Worm (Caenorhabditis elegans) whole organism, early embryonic: ENCODE measurements around the gene math-34.
"Not testable (repeated sequence)": the region's sequence is repeated elsewhere in the genome, so short reads cannot be mapped to it uniquely, and the experiment has no call there.

Experiments used
- B0310.2 ChIP-seq: sonication (generic microtip); optimal IDR thresholded peaks from 2 replicates; lab custom pipeline; 2016; ENCODE audit warnings: mild to moderate bottlenecking, missing genetic modification characterization, missing compliant biosample characterization
- F13C5.2 ChIP-seq: sonication (generic microtip); optimal IDR thresholded peaks from 2 replicates; lab custom pipeline; 2017; ENCODE audit warnings: mild to moderate bottlenecking, missing genetic modification characterization, inconsistent platforms, missing compliant biosample characterization
- aly-1 ChIP-seq: sonication (generic microtip); optimal IDR thresholded peaks from 2 replicates; lab custom pipeline; 2016; ENCODE audit warnings: missing genetic modification characterization, missing compliant biosample characterization
- ama-1 ChIP-seq: fragments of 150-350 bp; optimal IDR thresholded peaks from 2 replicates; lab custom pipeline; 2014
- ceh-13 ChIP-seq: fragments of 200-800 bp; sonication (Bioruptor generic); optimal IDR thresholded peaks from 2 replicates; lab custom pipeline; 2018; ENCODE audit warnings: mild to moderate bottlenecking, missing genetic modification characterization, missing compliant biosample characterization
- ceh-36 ChIP-seq: sonication (generic microtip); optimal IDR thresholded peaks from 2 replicates; lab custom pipeline; 2016; ENCODE audit warnings: missing genetic modification characterization, inconsistent platforms, missing compliant biosample characterization
- ets-7 ChIP-seq: sonication (generic microtip); optimal IDR thresholded peaks from 2 replicates; lab custom pipeline; 2016; ENCODE audit warnings: missing genotype, missing genetic modification characterization, missing compliant biosample characterization
- flt-1 ChIP-seq: fragments of 200-800 bp; sonication (Bioruptor generic); IDR thresholded peaks from 2 replicates; pipeline ENCODE4 v1.3.6; 2022; ENCODE audit warnings: missing genetic modification characterization, missing compliant biosample characterization
- hmbx-1 ChIP-seq: sonication (generic microtip); optimal IDR thresholded peaks from 2 replicates; lab custom pipeline; 2016; ENCODE audit warnings: mild to moderate bottlenecking, missing genetic modification characterization, missing compliant biosample characterization
- hmg-4 ChIP-seq: fragments of 200-800 bp; sonication (Bioruptor generic); optimal IDR thresholded peaks from 2 replicates; lab custom pipeline; 2018; ENCODE audit warnings: mild to moderate bottlenecking, missing genetic modification characterization, missing compliant biosample characterization
- hnd-1 ChIP-seq: sonication (generic microtip); optimal IDR thresholded peaks from 2 replicates; lab custom pipeline; 2016; ENCODE audit warnings: missing genetic modification characterization, missing compliant biosample characterization
- pes-1 ChIP-seq: fragments of 200-800 bp; sonication (Bioruptor generic); IDR thresholded peaks from 2 replicates; pipeline ENCODE4 v1.3.6; 2022; ENCODE audit warnings: missing genetic modification reagents, missing genetic modification characterization, missing compliant biosample characterization
- scrt-1 ChIP-seq: fragments of 200-800 bp; sonication (Bioruptor generic); IDR thresholded peaks from 2 replicates; pipeline ENCODE4 v1.3.6; 2022; ENCODE audit warnings: missing genetic modification characterization, missing compliant biosample characterization
- sea-1 ChIP-seq: fragments of 200-800 bp; sonication (Bioruptor generic); conservative IDR thresholded peaks from 2 replicates; pipeline ENCODE4 v1.3.6; 2022; ENCODE audit warnings: missing genetic modification characterization, missing compliant biosample characterization
- tbx-11 ChIP-seq: fragments of 200-800 bp; sonication (Bioruptor generic); IDR thresholded peaks from 2 replicates; pipeline ENCODE4 v1.3.6; 2022; ENCODE audit warnings: missing genetic modification characterization, missing compliant biosample characterization
- tbx-37 ChIP-seq: fragments of 200-800 bp; sonication (Bioruptor generic); conservative IDR thresholded peaks from 2 replicates; pipeline ENCODE4 v1.3.6; 2022; ENCODE audit warnings: missing genetic modification reagents, missing genetic modification characterization, missing compliant biosample characterization
- tra-4 ChIP-seq: sonication (generic microtip); optimal IDR thresholded peaks from 2 replicates; lab custom pipeline; 2017; ENCODE audit warnings: missing genetic modification characterization, missing compliant biosample characterization

math-34 gene

DNA sequence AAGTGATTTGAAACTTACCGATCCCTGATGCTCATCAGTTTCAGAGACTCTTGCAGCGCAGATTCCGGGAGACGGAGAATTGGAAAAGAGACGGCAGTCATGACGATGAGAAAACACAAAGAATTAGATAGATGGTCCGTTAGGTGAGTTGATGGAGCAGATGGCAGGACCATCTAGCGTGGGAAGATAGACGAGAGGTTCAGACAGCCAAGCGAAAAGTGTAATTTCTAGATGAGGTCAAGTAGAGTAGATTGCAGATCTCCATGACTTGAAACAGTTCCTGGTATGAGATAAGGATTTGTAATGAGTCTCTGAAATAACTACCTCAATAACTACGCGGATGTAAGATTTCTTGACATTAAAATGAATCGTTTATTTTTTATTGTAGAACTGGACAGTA, 32.7 kb upstream of the math-34 start, which contains the start of gene F45D11.11:
Gene F45D11.11, minus strand, starts transcription at position 101 of the 400 bp plus-strand sequence.
- not testable (repeated sequence) for TF ChIP-seq tbx-37; tbx-11 (GFP tag; lab: Robert Waterston, UW); ceh-13 (GFP tag; lab: Kevin White, UChicago)

DNA sequence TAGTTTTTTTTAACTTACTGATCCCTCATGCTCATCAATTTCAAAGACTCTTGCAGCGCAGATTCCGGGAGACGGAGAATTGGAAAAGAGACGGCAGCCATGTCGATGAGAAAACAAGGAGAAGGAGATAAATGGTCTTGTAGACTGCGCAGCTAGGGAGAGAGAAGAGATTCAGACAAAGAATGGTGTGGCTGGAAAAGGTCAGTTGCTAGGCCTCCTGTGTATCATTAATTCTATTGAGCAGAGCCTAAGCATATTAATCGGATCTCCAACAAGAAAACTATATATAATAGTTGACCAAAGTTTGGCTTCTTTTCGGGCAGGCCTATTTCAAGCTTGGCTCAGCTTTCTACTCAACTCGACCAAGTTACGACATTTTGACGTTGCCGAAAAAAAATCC, 29.3 kb upstream of the math-34 start, which contains the start of gene fbxb-29:
Gene fbxb-29, minus strand, starts transcription at position 101 of the 400 bp plus-strand sequence.
- TF ChIP-seq hnd-1 (tag; lab: Kevin White, UChicago), result no peak
- no peak for TF ChIP-seq B0310.2 (tag; lab: Kevin White, UChicago)
- no peak for TF ChIP-seq tbx-37
- TF ChIP-seq F13C5.2, result no peak
- TF ChIP-seq sea-1 (GFP tag; lab: Robert Waterston, UW), result no peak
- TF ChIP-seq pes-1, result no peak
- no peak for TF ChIP-seq tbx-11 (GFP tag; lab: Robert Waterston, UW)
- no peak for TF ChIP-seq ceh-13 (GFP tag; lab: Kevin White, UChicago)
- no peak for TF ChIP-seq tra-4 (tag; lab: Kevin White, UChicago)
- no peak for TF ChIP-seq hmg-4 (GFP tag; lab: Kevin White, UChicago)
- no peak for TF ChIP-seq scrt-1 (GFP tag; lab: Robert Waterston, UW)
- no peak for TF ChIP-seq ets-7 (tag; lab: Kevin White, UChicago)
- no peak for TF ChIP-seq hmbx-1 (tag; lab: Kevin White, UChicago)
- no peak for TF ChIP-seq ama-1 (lab: Kevin White, UChicago)
- TF ChIP-seq flt-1 (GFP tag; lab: Robert Waterston, UW), result no peak
- no peak for TF ChIP-seq ceh-36 (tag; lab: Kevin White, UChicago)
- TF ChIP-seq aly-1 (tag; lab: Kevin White, UChicago), result no peak

DNA sequence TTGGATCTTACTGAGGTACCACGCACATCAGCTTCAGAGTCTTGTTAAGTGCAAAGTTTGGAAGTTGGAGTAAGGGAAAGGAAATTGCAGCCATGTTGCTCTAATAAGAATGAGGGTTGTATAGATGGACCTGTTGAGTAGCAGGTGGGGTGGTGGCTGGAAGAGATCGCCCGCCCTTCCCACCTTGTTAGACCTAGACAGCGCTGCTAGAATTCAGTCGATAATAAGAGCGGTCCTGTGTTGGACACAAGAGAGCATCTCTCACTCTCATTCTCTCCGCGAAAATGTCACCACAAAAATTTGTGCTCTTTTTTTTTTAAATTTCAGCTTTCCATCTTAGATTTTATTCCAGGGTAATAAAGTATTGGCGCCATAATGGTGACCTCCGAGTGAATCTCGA, 27.4 kb upstream of the math-34 start, which contains the start of the genes fbxb-30 and F45D11.5:
Gene fbxb-30, minus strand, starts transcription at position 101 of the 400 bp plus-strand sequence.
Gene F45D11.5, plus strand, starts transcription at position 352 of the 400 bp plus-strand sequence.
- TF ChIP-seq tra-4 (tag; lab: Kevin White, UChicago), result no peak
- no peak for TF ChIP-seq hnd-1 (tag; lab: Kevin White, UChicago)
- TF ChIP-seq tbx-37, result no peak

DNA sequence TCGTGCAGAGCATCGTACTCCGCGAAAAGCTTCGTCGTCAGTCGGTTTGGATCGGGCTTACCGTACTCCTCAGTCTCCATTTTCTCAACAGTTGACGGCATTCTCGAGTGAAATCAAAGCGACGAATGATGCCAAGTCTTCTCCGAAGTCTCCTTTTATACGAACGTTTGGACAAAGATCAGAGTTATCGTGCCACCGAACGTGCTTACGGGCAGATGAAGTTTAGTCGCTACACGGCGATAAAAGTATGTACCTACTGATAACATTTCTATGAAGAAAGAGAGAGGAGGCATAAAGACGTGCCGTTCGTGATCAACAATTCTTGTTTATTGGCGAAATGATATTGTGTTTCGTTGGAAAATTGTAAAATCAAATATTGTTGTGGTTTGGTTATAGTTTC, 22.4 kb upstream of the math-34 start, which contains the start of gene F45D11.14:
Gene F45D11.14, minus strand, starts transcription at position 101 of the 400 bp plus-strand sequence.
- TF ChIP-seq ceh-13 (GFP tag; lab: Kevin White, UChicago); aly-1 (tag; lab: Kevin White, UChicago); tbx-11 (GFP tag; lab: Robert Waterston, UW): not testable (repeated sequence)

DNA sequence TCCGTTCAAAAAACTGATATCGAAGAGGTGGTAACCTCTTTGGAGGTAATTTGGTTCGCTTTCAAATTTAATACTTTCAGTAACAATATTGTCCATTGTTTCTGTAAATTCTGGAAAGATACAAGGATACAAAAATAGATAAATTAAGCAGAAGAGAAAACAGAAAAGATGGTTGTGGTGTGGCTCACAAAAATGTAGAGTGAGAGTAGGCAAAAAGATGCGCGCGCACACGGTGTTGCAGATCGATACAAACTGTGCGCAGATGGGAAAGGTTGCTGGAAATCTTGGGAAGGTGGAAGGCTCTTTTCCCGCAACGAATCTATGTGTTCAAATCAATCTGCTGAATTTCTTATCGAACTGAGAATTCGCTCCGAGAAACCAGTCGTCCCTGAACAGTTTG, 4.1 kb upstream of the math-34 start, which contains the start of gene btb-11:
Gene btb-11, minus strand, starts transcription at position 101 of the 400 bp plus-strand sequence.
- not testable (repeated sequence) for TF ChIP-seq pes-1; ama-1 (lab: Kevin White, UChicago); hnd-1 (tag; lab: Kevin White, UChicago)

DNA sequence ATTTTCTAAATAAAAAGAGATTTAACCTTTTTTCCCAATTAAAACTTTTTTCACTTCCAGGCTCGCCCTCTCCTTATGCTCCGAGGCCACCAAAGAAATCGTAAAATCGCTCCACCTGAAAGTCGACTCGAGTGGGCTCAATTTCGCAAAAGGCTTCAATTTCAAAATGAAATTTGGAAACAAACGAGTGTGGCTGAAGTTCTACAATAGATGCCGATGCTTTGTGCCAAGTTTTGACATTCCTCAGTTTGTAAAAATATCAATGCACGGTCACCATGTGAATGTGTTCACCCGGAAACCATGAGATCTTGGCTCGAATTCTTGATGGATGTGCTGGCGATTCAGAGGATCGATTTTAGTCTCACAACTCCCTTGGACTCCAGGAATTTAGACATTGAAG, 2.1 kb upstream of the math-34 start, which contains the start of gene M01D1.12:
Gene M01D1.12, plus strand, starts transcription at position 301 of the 400 bp plus-strand sequence.
- TF ChIP-seq ceh-13 (GFP tag; lab: Kevin White, UChicago), result no peak
- TF ChIP-seq aly-1 (tag; lab: Kevin White, UChicago), result no peak
- TF ChIP-seq ama-1 (lab: Kevin White, UChicago), result no peak
- no peak for TF ChIP-seq hmbx-1 (tag; lab: Kevin White, UChicago)
- no peak for TF ChIP-seq flt-1 (GFP tag; lab: Robert Waterston, UW)
- TF ChIP-seq tbx-11 (GFP tag; lab: Robert Waterston, UW), result no peak
- no peak for TF ChIP-seq F13C5.2
- TF ChIP-seq B0310.2 (tag; lab: Kevin White, UChicago), result no peak

DNA sequence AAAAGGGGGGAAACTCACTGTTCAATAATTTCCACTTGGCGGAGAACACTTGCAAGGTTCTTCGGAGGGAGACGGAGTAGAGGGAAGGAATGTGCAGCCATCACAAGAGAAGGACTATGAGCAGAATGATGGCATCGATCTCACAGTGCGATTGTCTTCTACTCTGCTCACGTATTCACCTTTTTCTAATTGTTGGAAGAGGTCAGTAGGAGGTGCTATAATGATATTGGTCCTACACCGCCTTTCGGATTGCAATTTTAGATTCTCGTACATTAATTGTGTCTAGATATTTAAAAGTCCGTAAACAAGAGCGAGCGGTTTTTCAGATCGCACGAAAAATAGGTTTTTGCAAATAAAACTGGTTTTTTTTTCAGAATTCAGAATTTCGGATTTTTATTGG, 11.7 kb downstream of the math-34 start, which contains the start of gene fbxb-39:
Gene fbxb-39, minus strand, starts transcription at position 101 of the 400 bp plus-strand sequence.
- TF ChIP-seq tra-4 (tag; lab: Kevin White, UChicago) (no peak), ets-7 (tag; lab: Kevin White, UChicago) (no peak), hmg-4 (GFP tag; lab: Kevin White, UChicago) (no peak), tbx-37 (no peak), ama-1 (lab: Kevin White, UChicago) (no peak), sea-1 (GFP tag; lab: Robert Waterston, UW) (no peak), scrt-1 (GFP tag; lab: Robert Waterston, UW) (no peak)

DNA sequence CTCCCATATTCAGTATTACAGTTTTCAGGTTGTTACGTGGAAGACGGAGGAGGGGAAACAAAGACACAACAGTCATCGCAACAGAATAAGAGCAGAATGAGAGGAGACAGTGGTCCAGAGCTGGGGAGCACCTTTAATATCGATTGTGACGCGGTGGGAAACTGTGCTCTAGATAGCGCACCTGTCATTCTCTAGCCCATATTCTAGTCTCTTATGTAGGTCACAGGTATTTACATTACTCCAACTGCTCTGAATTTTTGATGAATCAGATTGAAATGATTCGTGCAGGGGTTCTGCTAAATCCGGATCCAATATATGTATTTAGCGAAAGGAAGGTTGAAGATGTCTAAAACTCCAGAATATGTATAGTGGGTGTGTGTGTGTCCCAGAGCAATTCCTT, 13.5 kb downstream of the math-34 start, which contains the start of gene fbxb-41:
Gene fbxb-41, minus strand, starts transcription at position 101 of the 400 bp plus-strand sequence.
- TF ChIP-seq tbx-11 (GFP tag; lab: Robert Waterston, UW) (no peak), hnd-1 (tag; lab: Kevin White, UChicago) (no peak), B0310.2 (tag; lab: Kevin White, UChicago) (no peak), hmbx-1 (tag; lab: Kevin White, UChicago) (no peak), aly-1 (tag; lab: Kevin White, UChicago) (no peak), sea-1 (GFP tag; lab: Robert Waterston, UW) (no peak), pes-1 (no peak), ceh-13 (GFP tag; lab: Kevin White, UChicago) (no peak), flt-1 (GFP tag; lab: Robert Waterston, UW) (no peak), tbx-37 (no peak), ama-1 (lab: Kevin White, UChicago) (no peak), hmg-4 (GFP tag; lab: Kevin White, UChicago) (no peak), tra-4 (tag; lab: Kevin White, UChicago) (no peak), F13C5.2 (no peak), scrt-1 (GFP tag; lab: Robert Waterston, UW) (no peak), ceh-36 (tag; lab: Kevin White, UChicago) (no peak), ets-7 (tag; lab: Kevin White, UChicago) (no peak)
